Worm (Caenorhabditis elegans) whole organism, L1 larva: ENCODE data around the gene C04E6.12.

Experiments used
- aha-1 ChIP-seq: fragments of 150-350 bp; optimal IDR thresholded peaks from 2 replicates; lab custom pipeline; 2014; ENCODE audit warnings: missing biosample characterization, missing genetic modification characterization
- alr-1 ChIP-seq: fragments of 200-800 bp; sonication (Bioruptor generic); optimal IDR thresholded peaks from 2 replicates; lab custom pipeline; 2018; ENCODE audit warnings: borderline replicate concordance, mild to moderate bottlenecking, missing genetic modification characterization, missing compliant biosample characterization
- aly-2 ChIP-seq: fragments of 150-350 bp; optimal IDR thresholded peaks from 2 replicates; lab custom pipeline; 2014; ENCODE audit warnings: missing biosample characterization, missing genetic modification characterization
- ceh-63 ChIP-seq: fragments of 200-800 bp; sonication (Bioruptor generic); optimal IDR thresholded peaks from 2 replicates; lab custom pipeline; 2018; ENCODE audit warnings: mild to moderate bottlenecking, missing genetic modification characterization, missing compliant biosample characterization
- ceh-90 ChIP-seq: sonication (generic microtip); optimal IDR thresholded peaks from 2 replicates; lab custom pipeline; 2016; ENCODE audit warnings: missing genetic modification characterization, missing compliant biosample characterization
- efl-1 ChIP-seq, 4 experiments: fragments of 150-350 bp; optimal IDR thresholded peaks in 3 of 4; peaks in 1 of 4; 1 replicate in 1 of 4; 2 replicates in 3 of 4; lab custom pipeline; 2014; ENCODE audit warnings: missing biosample characterization in 2 of 4, missing genetic modification characterization in 2 of 4, missing genetic modification reagents in 2 of 4
- efl-3 ChIP-seq: fragments of 200-800 bp; sonication (Bioruptor generic); optimal IDR thresholded peaks from 2 replicates; lab custom pipeline; 2018; ENCODE audit warnings: mild to moderate bottlenecking, missing genetic modification characterization, missing compliant biosample characterization
- ets-5 ChIP-seq: fragments of 200-800 bp; sonication (Bioruptor generic); IDR thresholded peaks from 2 replicates; pipeline ENCODE4 v1.3.6; 2022; ENCODE audit warnings: missing genetic modification characterization, missing compliant biosample characterization
- fkh-4 ChIP-seq: sonication (generic microtip); optimal IDR thresholded peaks from 2 replicates; lab custom pipeline; 2016; ENCODE audit warnings: missing compliant biosample characterization, missing genetic modification characterization, borderline replicate concordance
- grh-1 ChIP-seq: fragments of 200-800 bp; sonication (Bioruptor generic); IDR thresholded peaks from 2 replicates; pipeline ENCODE4 v1.3.6; 2022; ENCODE audit warnings: missing genetic modification reagents, missing genetic modification characterization, missing compliant biosample characterization
- irx-1 ChIP-seq: sonication (generic microtip); optimal IDR thresholded peaks from 2 replicates; lab custom pipeline; 2016; ENCODE audit warnings: missing genetic modification characterization, missing compliant biosample characterization
- jun-1 ChIP-seq: fragments of 150-350 bp; optimal IDR thresholded peaks from 2 replicates; lab custom pipeline; 2014; ENCODE audit warnings: missing biosample characterization, missing genetic modification reagents, missing genetic modification characterization
- lin-14 ChIP-seq: fragments of 200-800 bp; sonication (Bioruptor generic); optimal IDR thresholded peaks from 2 replicates; lab custom pipeline; 2018; ENCODE audit warnings: mild to moderate bottlenecking, missing genetic modification characterization, moderate library complexity, missing compliant biosample characterization
- lin-35 ChIP-seq, 2 experiments: fragments of 150-350 bp; optimal IDR thresholded peaks; 2 replicates each; lab custom pipeline; 2014; ENCODE audit warnings: missing biosample characterization in 2 of 2, missing genetic modification characterization in 2 of 2, missing genetic modification reagents in 2 of 2
- lsy-2 ChIP-seq, 2 experiments: fragments of 150-350 bp; optimal IDR thresholded peaks; 2 replicates each; lab custom pipeline; 2014; ENCODE audit warnings: missing biosample characterization in 2 of 2, missing genetic modification characterization in 2 of 2
- mef-2 ChIP-seq: fragments of 150-350 bp; optimal IDR thresholded peaks from 2 replicates; lab custom pipeline; 2014; ENCODE audit warnings: missing biosample characterization, missing genetic modification characterization
- mep-1 ChIP-seq: fragments of 150-350 bp; optimal IDR thresholded peaks from 2 replicates; lab custom pipeline; 2014; ENCODE audit warnings: missing biosample characterization, missing genetic modification characterization
- nhr-12 ChIP-seq: sonication (generic microtip); optimal IDR thresholded peaks from 2 replicates; lab custom pipeline; 2017; ENCODE audit warnings: missing biosample characterization, missing genetic modification characterization
- nhr-20 ChIP-seq: sonication (generic microtip); optimal IDR thresholded peaks from 2 replicates; lab custom pipeline; 2016; ENCODE audit warnings: mild to moderate bottlenecking, missing genetic modification characterization, missing compliant biosample characterization
- nhr-237 ChIP-seq: fragments of 150-350 bp; optimal IDR thresholded peaks from 2 replicates; lab custom pipeline; 2014; ENCODE audit warnings: missing biosample characterization, missing genetic modification characterization
- nhr-84 ChIP-seq: sonication (generic microtip); optimal IDR thresholded peaks from 2 replicates; lab custom pipeline; 2017; ENCODE audit warnings: missing biosample characterization, missing genetic modification characterization
- pqm-1 ChIP-seq: sonication (generic microtip); optimal IDR thresholded peaks from 3 replicates; lab custom pipeline; 2017; ENCODE audit warnings: missing biosample characterization, missing genetic modification characterization
- rnt-1 ChIP-seq: sonication (generic microtip); optimal IDR thresholded peaks from 2 replicates; lab custom pipeline; 2016; ENCODE audit warnings: mild to moderate bottlenecking, missing genetic modification characterization, moderate library complexity, missing compliant biosample characterization
- sox-4 ChIP-seq: sonication (generic microtip); optimal IDR thresholded peaks from 2 replicates; lab custom pipeline; 2016; ENCODE audit warnings: missing genetic modification characterization, missing compliant biosample characterization
- sptf-1 ChIP-seq: fragments of 150-350 bp; optimal IDR thresholded peaks from 2 replicates; lab custom pipeline; 2014; ENCODE audit warnings: missing biosample characterization, missing genetic modification characterization
- sup-37 ChIP-seq: fragments of 200-800 bp; sonication (Bioruptor generic); optimal IDR thresholded peaks from 2 replicates; lab custom pipeline; 2018; ENCODE audit warnings: mild to moderate bottlenecking, missing genetic modification characterization, missing compliant biosample characterization
- unc-30 ChIP-seq: sonication (generic microtip); optimal IDR thresholded peaks from 2 replicates; lab custom pipeline; 2017; ENCODE audit warnings: missing biosample characterization, missing genetic modification characterization
- unc-86 ChIP-seq: sonication (generic microtip); optimal IDR thresholded peaks from 2 replicates; lab custom pipeline; 2016; ENCODE audit warnings: missing genetic modification characterization, missing compliant biosample characterization
- unc-98 ChIP-seq: fragments of 200-800 bp; sonication (Bioruptor generic); IDR thresholded peaks from 2 replicates; pipeline ENCODE4 v1.3.6; 2022; ENCODE audit warnings: missing genetic modification characterization, missing compliant biosample characterization
- vab-15 ChIP-seq: sonication (generic microtip); optimal IDR thresholded peaks from 2 replicates; lab custom pipeline; 2017; ENCODE audit warnings: missing genotype, mild to moderate bottlenecking, missing genetic modification characterization, missing compliant biosample characterization
- zag-1 ChIP-seq: fragments of 150-350 bp; optimal IDR thresholded peaks from 2 replicates; lab custom pipeline; 2014; ENCODE audit warnings: missing biosample characterization, missing genetic modification characterization
- zip-4 ChIP-seq: fragments of 200-800 bp; sonication (Bioruptor generic); optimal IDR thresholded peaks from 2 replicates; lab custom pipeline; 2018; ENCODE audit warnings: mild to moderate bottlenecking, missing genetic modification characterization, moderate library complexity, missing compliant biosample characterization

C04E6.12 gene

ce11 chrV:5906252-5906651 is 13.5 kb downstream of the C04E6.12 start, which contains the start of gene srd-15:
srd-15 (minus strand) TSS chrV:5906352.
- TF ChIP-seq ceh-63 (GFP tag; lab: Kevin White, UChicago) (no peak), nhr-12 (tag; lab: Kevin White, UChicago) (no peak), sox-4 (no peak), fkh-4 (tag; lab: Kevin White, UChicago) (no peak), nhr-84 (tag; lab: Kevin White, UChicago) (no peak), ceh-90 (tag; lab: Kevin White, UChicago) (no peak), mef-2 (no peak), unc-86 (tag; lab: Kevin White, UChicago) (no peak)

DNA sequence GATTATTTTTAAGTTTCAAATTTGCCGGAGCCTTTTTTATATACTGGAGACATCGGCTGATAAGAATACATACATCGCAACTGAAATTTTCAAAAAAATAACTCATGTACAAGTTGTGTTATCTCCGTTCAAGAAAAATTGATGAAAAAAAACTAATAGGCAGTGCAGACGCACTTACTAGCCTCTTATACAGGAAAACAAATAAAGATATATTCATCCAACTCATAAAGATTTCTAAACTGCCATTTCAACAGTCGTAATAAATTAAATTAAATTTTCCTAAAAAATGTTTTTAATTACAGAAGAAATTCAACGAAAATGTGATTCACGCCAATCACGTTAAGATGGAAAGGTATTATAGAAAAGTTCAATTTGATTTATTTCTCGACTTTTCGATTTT is 18.0 kb downstream of the C04E6.12 start, which contains the start of gene C04E6.5:
TSS of gene C04E6.5 (plus strand) at position 301 of the 400 bp plus-strand sequence.
- TF ChIP-seq lin-35 (GFP tag; optimal IDR thresholded peaks at IDR 0.05; lab: Kevin White, UChicago) (no peak), nhr-237 (tag; lab: Kevin White, UChicago) (no peak), irx-1 (no peak), zag-1 (no peak), fkh-4 (tag; lab: Kevin White, UChicago) (no peak), aly-2 (tag; lab: Kevin White, UChicago) (no peak), mep-1 (tag; lab: Kevin White, UChicago) (no peak), sup-37 (GFP tag; lab: Kevin White, UChicago) (no peak), aha-1 (tag; lab: Kevin White, UChicago) (no peak), jun-1 (no peak), pqm-1 (tag; lab: Kevin White, UChicago) (no peak), grh-1 (GFP tag; lab: Robert Waterston, UW) (no peak), efl-3 (GFP tag; lab: Kevin White, UChicago) (no peak), nhr-20 (tag; lab: Kevin White, UChicago) (no peak), sptf-1 (tag; lab: Kevin White, UChicago) (no peak), unc-30 (tag; lab: Kevin White, UChicago) (no peak), unc-86 (tag; lab: Kevin White, UChicago) (no peak)

ce11 chrV:5899940-5900339 is 19.8 kb downstream of the C04E6.12 start, which contains the start of gene srd-16:
srd-16 (minus strand) TSS chrV:5900040.
- TF ChIP-seq zip-4 (GFP tag; lab: Kevin White, UChicago) (no peak), nhr-237 (tag; lab: Kevin White, UChicago) (no peak)
- TF ChIP-seq, all 84 proteins: peak for 0

DNA sequence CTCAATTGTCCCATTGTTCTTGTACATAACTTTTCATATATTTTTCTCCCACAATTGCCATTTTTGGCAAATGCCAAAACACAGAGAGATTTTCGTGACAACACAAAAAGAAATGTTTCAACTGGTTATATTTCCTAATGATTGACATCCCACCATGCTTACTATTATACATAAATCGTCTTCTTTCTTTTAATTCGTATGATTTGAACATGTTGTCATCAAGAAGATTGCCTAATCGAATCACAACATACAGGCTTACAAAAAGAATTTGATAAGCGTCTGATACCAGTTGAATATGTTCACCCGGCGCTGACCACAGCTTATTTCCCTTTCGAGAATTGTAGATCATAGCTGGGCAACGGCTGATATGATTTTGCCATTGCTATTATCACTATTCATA is 24.8 kb downstream of the C04E6.12 start, which contains the start of gene grd-9:
TSS of gene grd-9 (plus strand) at position 301 of the 400 bp plus-strand sequence.
- TF ChIP-seq grh-1 (GFP tag; lab: Robert Waterston, UW): no peak
- TF ChIP-seq aly-2 (tag; lab: Kevin White, UChicago): no peak
- no peak for TF ChIP-seq vab-15
- no peak for TF ChIP-seq ceh-63 (GFP tag; lab: Kevin White, UChicago)
- no peak for TF ChIP-seq alr-1 (tag; lab: Kevin White, UChicago)
- no peak for TF ChIP-seq efl-3 (GFP tag; lab: Kevin White, UChicago)
- no peak for TF ChIP-seq lin-35 (GFP tag; optimal IDR thresholded peaks at IDR 0.05; lab: Kevin White, UChicago)
- TF ChIP-seq efl-1 (optimal IDR thresholded peaks at IDR 0.05; lab: Kevin White, UChicago): no peak
- TF ChIP-seq efl-1 (GFP tag; optimal IDR thresholded peaks at IDR 0.05 in 1 of 2; lab: Kevin White, UChicago): no peak
- no peak for TF ChIP-seq lsy-2 (tag; optimal IDR thresholded peaks at IDR 0.05; lab: Kevin White, UChicago)
- TF ChIP-seq, all 84 proteins: peak for 0

- TF ChIP-seq ets-5 (GFP tag; lab: Robert Waterston, UW) (no peak), pqm-1 (tag; lab: Kevin White, UChicago) (no peak), unc-98 (GFP tag; lab: Robert Waterston, UW) (no peak), mef-2 (no peak)
- TF ChIP-seq, all 84 proteins: peak for 0
Measured at ce11 chrV:5893015-5893414, 26.8 kb downstream of the C04E6.12 start, which contains the start of gene C04E6.7. C04E6.7 (plus strand) TSS chrV:5893315.

- TF ChIP-seq rnt-1 (tag; lab: Kevin White, UChicago) (peak; percentile 6), lin-14 (GFP tag; lab: Kevin White, UChicago) (peak; percentile 67), nhr-12 (tag; lab: Kevin White, UChicago) (no peak)
Measured at ce11 chrV:5891204-5891603, 28.6 kb downstream of the C04E6.12 start.
